Worm (Caenorhabditis elegans) whole organism, L1 larva: ENCODE data around the gene tsen-54.

Experiments
- F16B12.6 ChIP-seq: fragments of 150-350 bp; optimal IDR thresholded peaks from 2 replicates; lab custom pipeline; 2014; ENCODE audit warnings: missing biosample characterization, missing genetic modification characterization
- ama-1 ChIP-seq: fragments of 150-350 bp; optimal IDR thresholded peaks from 2 replicates; lab custom pipeline; 2014
- ceh-63 ChIP-seq: fragments of 200-800 bp; sonication (Bioruptor generic); optimal IDR thresholded peaks from 2 replicates; lab custom pipeline; 2018; ENCODE audit warnings: mild to moderate bottlenecking, missing genetic modification characterization, missing compliant biosample characterization
- ceh-82 ChIP-seq, 3 experiments: fragments of 150-350 bp in 1 of 3; sonication (generic microtip) in 2 of 3; optimal IDR thresholded peaks; 2 replicates each; lab custom pipeline; 2014 to 2017; ENCODE audit warnings: missing biosample characterization in 3 of 3, missing genetic modification characterization in 3 of 3
- ceh-88 ChIP-seq: fragments of 200-800 bp; sonication (Bioruptor generic); IDR thresholded peaks from 2 replicates; pipeline ENCODE4 v1.3.6; 2022; ENCODE audit warnings: missing genetic modification characterization, missing compliant biosample characterization
- dpl-1 ChIP-seq, 3 experiments: fragments of 150-350 bp in 2 of 3; sonication (generic microtip) in 1 of 3; optimal IDR thresholded peaks; 2 replicates each; lab custom pipeline; 2014 to 2017; ENCODE audit warnings: missing biosample characterization in 3 of 3, missing genetic modification characterization in 3 of 3, missing genetic modification reagents in 3 of 3
- dsc-1 ChIP-seq: sonication (generic microtip); optimal IDR thresholded peaks from 2 replicates; lab custom pipeline; 2016; ENCODE audit warnings: mild to moderate bottlenecking, missing genetic modification characterization, missing compliant biosample characterization
- efl-1 ChIP-seq, 4 experiments: fragments of 150-350 bp; optimal IDR thresholded peaks in 3 of 4; peaks in 1 of 4; 1 replicate in 1 of 4; 2 replicates in 3 of 4; lab custom pipeline; 2014; ENCODE audit warnings: missing biosample characterization in 2 of 4, missing genetic modification characterization in 2 of 4, missing genetic modification reagents in 2 of 4
- egl-27 ChIP-seq, 2 experiments: fragments of 150-350 bp in 1 of 2; sonication (generic microtip); optimal IDR thresholded peaks; 3 replicates each; lab custom pipeline; 2017 to 2018; ENCODE audit warnings: missing biosample characterization in 2 of 2, missing genetic modification characterization in 2 of 2, missing genetic modification reagents in 2 of 2
- elt-3 ChIP-seq, 6 experiments: fragments of 150-350 bp in 1 of 6; sonication (generic microtip); optimal IDR thresholded peaks; 2 replicates each; lab custom pipeline; 2017 to 2018; ENCODE audit warnings: missing biosample characterization in 6 of 6, missing genetic modification characterization in 6 of 6, inconsistent platforms in 1 of 6
- ets-5 ChIP-seq: fragments of 200-800 bp; sonication (Bioruptor generic); IDR thresholded peaks from 2 replicates; pipeline ENCODE4 v1.3.6; 2022; ENCODE audit warnings: missing genetic modification characterization, missing compliant biosample characterization
- fkh-8 ChIP-seq: sonication (generic microtip); optimal IDR thresholded peaks from 2 replicates; lab custom pipeline; 2016; ENCODE audit warnings: mild to moderate bottlenecking, missing genetic modification characterization, missing compliant biosample characterization
- hlh-17 ChIP-seq: fragments of 200-800 bp; sonication (Bioruptor generic); optimal IDR thresholded peaks from 2 replicates; lab custom pipeline; 2018; ENCODE audit warnings: missing genetic modification characterization, mild to moderate bottlenecking, missing compliant biosample characterization, moderate library complexity, borderline replicate concordance
- lin-35 ChIP-seq, 2 experiments: fragments of 150-350 bp; optimal IDR thresholded peaks; 2 replicates each; lab custom pipeline; 2014; ENCODE audit warnings: missing biosample characterization in 2 of 2, missing genetic modification characterization in 2 of 2, missing genetic modification reagents in 2 of 2
- lin-39 ChIP-seq: fragments of 150-350 bp; optimal IDR thresholded peaks from 2 replicates; lab custom pipeline; 2014; ENCODE audit warnings: missing biosample characterization, missing genetic modification reagents, missing genetic modification characterization
- lir-3 ChIP-seq: sonication (generic microtip); optimal IDR thresholded peaks from 2 replicates; lab custom pipeline; 2016; ENCODE audit warnings: mild to moderate bottlenecking, missing genetic modification characterization, moderate library complexity, missing compliant biosample characterization; ENCODE audit not compliant: poor library complexity
- lsy-2 ChIP-seq, 2 experiments: fragments of 150-350 bp; optimal IDR thresholded peaks; 2 replicates each; lab custom pipeline; 2014; ENCODE audit warnings: missing biosample characterization in 2 of 2, missing genetic modification characterization in 2 of 2
- mdl-1 ChIP-seq, 2 experiments: fragments of 150-350 bp; optimal IDR thresholded peaks; 2 replicates each; lab custom pipeline; 2014 to 2017; ENCODE audit warnings: missing biosample characterization in 2 of 2, missing genetic modification characterization in 2 of 2, inconsistent platforms in 1 of 2
- mef-2 ChIP-seq: fragments of 150-350 bp; optimal IDR thresholded peaks from 2 replicates; lab custom pipeline; 2014; ENCODE audit warnings: missing biosample characterization, missing genetic modification characterization
- mep-1 ChIP-seq: fragments of 150-350 bp; optimal IDR thresholded peaks from 2 replicates; lab custom pipeline; 2014; ENCODE audit warnings: missing biosample characterization, missing genetic modification characterization
- nhr-11 ChIP-seq: fragments of 150-350 bp; optimal IDR thresholded peaks from 2 replicates; lab custom pipeline; 2014; ENCODE audit warnings: missing biosample characterization, missing genetic modification characterization
- nhr-28 ChIP-seq: fragments of 150-350 bp; optimal IDR thresholded peaks from 2 replicates; lab custom pipeline; 2014; ENCODE audit warnings: missing biosample characterization, missing genetic modification characterization
- nhr-85 ChIP-seq: sonication (generic microtip); peaks from one replicate; lab custom pipeline; 2016; ENCODE audit warnings: missing genetic modification characterization, inconsistent platforms, missing compliant biosample characterization
- nhr-90 ChIP-seq: sonication (generic microtip); optimal IDR thresholded peaks from 2 replicates; lab custom pipeline; 2016; ENCODE audit warnings: mild to moderate bottlenecking, missing genetic modification characterization, missing compliant biosample characterization; ENCODE audit not compliant: poor library complexity
- pqm-1 ChIP-seq: sonication (generic microtip); optimal IDR thresholded peaks from 3 replicates; lab custom pipeline; 2017; ENCODE audit warnings: missing biosample characterization, missing genetic modification characterization
- rnt-1 ChIP-seq: sonication (generic microtip); optimal IDR thresholded peaks from 2 replicates; lab custom pipeline; 2016; ENCODE audit warnings: mild to moderate bottlenecking, missing genetic modification characterization, moderate library complexity, missing compliant biosample characterization
- snu-23 ChIP-seq: sonication (generic microtip); optimal IDR thresholded peaks from 2 replicates; lab custom pipeline; 2016; ENCODE audit warnings: missing genetic modification characterization, missing compliant biosample characterization
- sup-37 ChIP-seq: fragments of 200-800 bp; sonication (Bioruptor generic); optimal IDR thresholded peaks from 2 replicates; lab custom pipeline; 2018; ENCODE audit warnings: mild to moderate bottlenecking, missing genetic modification characterization, missing compliant biosample characterization
- tbx-2 ChIP-seq: sonication (generic microtip); optimal IDR thresholded peaks from 2 replicates; lab custom pipeline; 2016; ENCODE audit warnings: missing genetic modification characterization, missing compliant biosample characterization
- tlp-1 ChIP-seq: fragments of 150-350 bp; optimal IDR thresholded peaks from 2 replicates; lab custom pipeline; 2014; ENCODE audit warnings: missing biosample characterization, missing genetic modification characterization
- unc-130 ChIP-seq: fragments of 150-350 bp; optimal IDR thresholded peaks from 2 replicates; lab custom pipeline; 2017; ENCODE audit warnings: missing biosample characterization, missing genetic modification characterization, inconsistent platforms
- unc-98 ChIP-seq: fragments of 200-800 bp; sonication (Bioruptor generic); IDR thresholded peaks from 2 replicates; pipeline ENCODE4 v1.3.6; 2022; ENCODE audit warnings: missing genetic modification characterization, missing compliant biosample characterization
- xbp-1 ChIP-seq: sonication (generic microtip); optimal IDR thresholded peaks from 2 replicates; lab custom pipeline; 2016; ENCODE audit warnings: missing genetic modification characterization, missing compliant biosample characterization
- zag-1 ChIP-seq: fragments of 150-350 bp; optimal IDR thresholded peaks from 2 replicates; lab custom pipeline; 2014; ENCODE audit warnings: missing biosample characterization, missing genetic modification characterization

The tsen-54 gene

ce11 chrIV:1972271-1972670, 24.3 kb downstream of the tsen-54 start, which contains the start of gene Y76B12C.4:
Gene Y76B12C.4, minus strand, starts transcription at chrIV:1972371.
- TF ChIP-seq elt-3 (tag; optimal IDR thresholded peaks at IDR 0.05; lab: Kevin White, UChicago) = no peak
- TF ChIP-seq tlp-1 = no peak
- no peak for TF ChIP-seq nhr-11
- TF ChIP-seq lin-39 = no peak
- TF ChIP-seq mef-2 = no peak
- TF ChIP-seq unc-98 (GFP tag; lab: Robert Waterston, UW) = no peak
- no peak for TF ChIP-seq sup-37 (GFP tag; lab: Kevin White, UChicago)
- no peak for TF ChIP-seq ama-1 (lab: Kevin White, UChicago)
- no peak for TF ChIP-seq rnt-1 (tag; lab: Kevin White, UChicago)
- no peak for TF ChIP-seq fkh-8
- no peak for TF ChIP-seq zag-1 (tag; lab: Kevin White, UChicago)
- TF ChIP-seq pqm-1 (tag; lab: Kevin White, UChicago) = no peak
- no peak for TF ChIP-seq ceh-88 (GFP tag; lab: Robert Waterston, UW)
- TF ChIP-seq dsc-1 (tag; lab: Kevin White, UChicago) = no peak
- TF ChIP-seq tbx-2 (tag; lab: Kevin White, UChicago) = no peak
- no peak for TF ChIP-seq mdl-1 (tag; optimal IDR thresholded peaks at IDR 0.05; lab: Kevin White, UChicago)
- no peak for TF ChIP-seq ets-5 (GFP tag; lab: Robert Waterston, UW)
- TF ChIP-seq dpl-1 (GFP tag; optimal IDR thresholded peaks at IDR 0.05; lab: Kevin White, UChicago) = no peak
- TF ChIP-seq, all 84 proteins: peak for 0

ce11 chrIV:1973372-1973771, 25.4 kb downstream of the tsen-54 start, which contains the start of gene Y76B12C.3:
Gene Y76B12C.3, plus strand, starts transcription at chrIV:1973705.
- TF ChIP-seq ceh-63 (GFP tag; lab: Kevin White, UChicago) (no peak), mep-1 (tag; lab: Kevin White, UChicago) (peak; percentile 38), lin-35 (GFP tag; optimal IDR thresholded peaks at IDR 0.05; lab: Kevin White, UChicago) (peak; percentile 31 to 54), nhr-85 (tag; lab: Kevin White, UChicago) (peak; percentile 52), sup-37 (GFP tag; lab: Kevin White, UChicago) (no peak), xbp-1 (tag; lab: Kevin White, UChicago) (peak; percentile 99), egl-27 (tag; optimal IDR thresholded peaks at IDR 0.05; lab: Kevin White, UChicago) (no peak), lsy-2 (tag; optimal IDR thresholded peaks at IDR 0.05; lab: Kevin White, UChicago) (peak in 1 of 2 experiments; percentile 44), efl-1 (optimal IDR thresholded peaks at IDR 0.05; lab: Kevin White, UChicago) (peak; percentile 11 to 26), efl-1 (GFP tag; optimal IDR thresholded peaks at IDR 0.05 in 1 of 2; lab: Kevin White, UChicago) (peak; percentile 33 to 93), snu-23 (GFP tag; lab: Kevin White, UChicago) (peak; percentile 2), F16B12.6 (tag; lab: Kevin White, UChicago) (peak; percentile 82), dpl-1 (GFP tag; optimal IDR thresholded peaks at IDR 0.05; lab: Kevin White, UChicago) (peak in 2 of 3 experiments; percentile 32 to 44), ceh-82 (tag; optimal IDR thresholded peaks at IDR 0.05; lab: Kevin White, UChicago) (peak in 1 of 3 experiments; percentile 4)

DNA sequence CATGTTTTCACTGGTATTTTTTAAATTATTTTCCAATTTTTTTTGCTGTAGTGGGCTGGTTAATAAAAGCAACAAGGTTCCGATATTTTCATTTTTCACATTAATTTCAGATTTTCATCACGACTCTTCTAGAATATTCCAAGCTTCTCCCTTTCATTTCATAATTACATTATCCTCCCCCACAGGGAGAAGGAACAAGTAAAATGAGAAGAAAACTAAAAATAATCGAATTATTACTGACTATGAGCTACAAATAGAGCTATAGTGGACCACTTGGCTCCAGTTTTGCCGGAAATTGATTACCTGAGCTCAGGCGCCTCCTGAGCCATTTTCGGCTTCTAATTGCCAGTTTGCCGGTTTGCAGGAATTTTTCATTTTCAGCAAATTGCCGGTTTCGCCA, 27.6 kb downstream of the tsen-54 start:
- TF ChIP-seq nhr-85 (tag; lab: Kevin White, UChicago) = peak; percentile 13
- no peak for TF ChIP-seq nhr-28 (tag; lab: Kevin White, UChicago)

DNA sequence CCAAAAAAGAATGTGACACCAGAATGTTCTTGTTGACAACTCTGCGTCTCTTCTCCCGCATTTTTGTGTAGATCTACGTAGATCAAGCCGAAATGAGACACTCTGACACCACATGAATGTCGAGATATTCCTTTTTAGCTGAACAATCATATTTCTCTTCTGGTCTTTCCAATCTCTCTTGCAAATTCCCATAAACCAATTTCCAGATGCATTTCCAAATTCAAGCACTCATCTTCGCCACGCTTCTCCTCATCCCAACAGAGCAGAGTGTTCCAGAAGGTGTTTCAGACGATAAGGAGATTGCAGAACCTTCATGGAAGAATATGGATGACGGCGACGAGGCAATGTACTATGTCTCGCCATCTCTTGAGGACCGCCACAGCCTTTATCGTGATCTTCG, 31.8 kb downstream of the tsen-54 start, which contains the start of gene Y76B12C.8:
TSS of gene Y76B12C.8 (plus strand) at position 207 of the 400 bp plus-strand sequence.
- TF ChIP-seq nhr-85 (tag; lab: Kevin White, UChicago) (peak; percentile 27), nhr-90 (tag; lab: Kevin White, UChicago) (no peak)

DNA sequence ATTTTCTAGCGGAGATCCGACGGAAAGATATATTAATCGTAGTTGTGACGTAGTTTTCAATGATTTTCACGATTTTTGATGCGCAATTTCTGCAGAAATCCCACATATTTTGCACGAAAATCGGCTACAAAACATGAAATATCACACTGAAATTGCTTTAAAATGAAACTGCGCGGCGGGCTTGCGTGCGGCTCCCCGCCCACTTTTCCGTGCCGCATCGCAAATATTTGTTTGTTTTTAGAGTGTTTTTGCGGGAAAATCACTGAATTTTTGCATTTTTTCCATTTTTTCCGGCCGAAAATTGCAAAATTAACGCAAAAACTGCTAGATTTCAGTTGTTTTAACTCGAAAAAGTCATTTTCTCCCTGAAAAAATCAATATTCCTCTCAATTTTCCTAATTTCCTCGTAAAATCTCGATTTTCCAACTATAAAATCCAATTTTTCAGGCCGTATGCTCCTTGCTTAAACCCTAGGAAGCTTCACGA, 33.0 kb downstream of the tsen-54 start, which contains the start of gene Y76B12C.6:
TSS of gene Y76B12C.6 (plus strand) at position 436 of the 486 bp plus-strand sequence.
- TF ChIP-seq fkh-8 = peak; percentile 5
- TF ChIP-seq ceh-82 (tag; optimal IDR thresholded peaks at IDR 0.05; lab: Kevin White, UChicago) = peak in 1 of 3 experiments; percentile 13
- TF ChIP-seq unc-130 = peak; percentile 47
- TF ChIP-seq snu-23 (GFP tag; lab: Kevin White, UChicago) = peak; percentile 42
- TF ChIP-seq hlh-17 (GFP tag; lab: Kevin White, UChicago) = no peak
- peak; percentile 45 for TF ChIP-seq xbp-1 (tag; lab: Kevin White, UChicago)
- peak; percentile 20 to 40 for TF ChIP-seq lin-35 (GFP tag; optimal IDR thresholded peaks at IDR 0.05; lab: Kevin White, UChicago)
- peak; percentile 24 to 46 for TF ChIP-seq lsy-2 (tag; optimal IDR thresholded peaks at IDR 0.05; lab: Kevin White, UChicago)
- TF ChIP-seq dpl-1 (GFP tag; optimal IDR thresholded peaks at IDR 0.05; lab: Kevin White, UChicago) = peak in 2 of 3 experiments; percentile 36
- no peak for TF ChIP-seq lir-3
- peak; percentile 25 to 33 for TF ChIP-seq efl-1 (optimal IDR thresholded peaks at IDR 0.05; lab: Kevin White, UChicago)
- TF ChIP-seq efl-1 (GFP tag; optimal IDR thresholded peaks at IDR 0.05 in 1 of 2; lab: Kevin White, UChicago) = peak; percentile 37 to 76
